Fruit fly (Drosophila melanogaster) S2 (cell line): ENCODE measurements around the gene 5-HT2B.

Source experiments
- CG8478 ChIP-seq: fragments of >200 bp; optimal IDR thresholded peaks from 2 replicates; lab custom pipeline; 2018
- CTCF ChIP-seq, 2 experiments: fragments of >200 bp; optimal IDR thresholded peaks; 2 replicates each; lab custom pipeline; 2018

Gene 5-HT2B

DNA sequence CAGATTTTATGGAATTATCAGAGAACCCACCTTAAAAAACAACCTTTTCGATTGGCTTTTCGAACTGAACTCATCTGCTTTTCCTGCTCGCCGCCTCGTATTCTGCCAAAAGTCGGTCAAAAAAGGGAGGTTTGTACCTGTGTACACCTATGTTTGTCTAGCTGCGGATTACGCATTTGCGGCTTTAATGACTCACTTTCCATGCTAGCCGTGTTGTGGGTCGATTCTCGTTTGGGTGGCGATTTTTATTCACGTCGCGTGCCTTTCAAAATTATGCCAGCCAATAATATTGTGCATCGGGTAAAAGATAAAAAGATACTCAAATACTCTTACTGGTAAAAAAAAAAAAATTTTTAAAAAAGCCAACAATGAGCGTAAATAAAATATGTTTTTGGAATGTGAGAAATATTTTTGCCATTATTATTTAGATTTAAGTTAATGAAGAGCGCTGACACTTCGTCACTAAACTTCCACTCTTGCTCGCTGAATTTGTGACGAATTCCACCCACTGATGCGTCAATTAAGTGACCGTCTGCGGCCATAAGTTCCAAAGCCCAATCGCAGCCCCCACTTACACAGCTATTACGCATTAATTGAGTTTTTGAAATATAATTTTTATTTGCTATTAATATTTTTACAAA, 67.7 kb downstream of the 5-HT2B start, which contains the start of gene Cyp313b1:
Gene Cyp313b1 (minus strand): TSS at position 71 of the 641 bp plus-strand sequence.
- no peak for TF ChIP-seq CTCF (optimal IDR thresholded peaks at IDR 0.05; lab: Kevin White, UChicago)
- no peak for TF ChIP-seq CG8478 (lab: Kevin White, UChicago)

DNA sequence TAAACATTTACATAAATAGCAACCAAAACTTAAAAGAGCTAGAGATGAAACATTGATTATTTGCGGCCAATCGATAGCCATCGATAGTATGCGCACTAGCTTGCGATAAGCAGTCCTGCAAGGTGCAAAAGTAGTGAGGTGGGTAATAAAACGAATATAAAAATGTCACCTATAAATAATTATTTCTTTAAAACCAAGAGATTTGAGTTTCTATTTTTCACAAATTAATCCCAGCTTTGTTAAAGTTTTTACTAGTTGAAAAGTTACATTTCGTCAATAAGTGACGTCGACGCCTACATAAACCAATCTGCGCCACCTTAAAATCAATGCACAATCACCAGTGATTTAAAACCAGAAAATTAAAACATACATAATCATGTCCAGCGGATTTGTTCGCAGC, 72.7 kb downstream of the 5-HT2B start, which contains the start of the genes Mkk4 and SLIRP2:
Gene Mkk4 (minus strand): TSS at position 56 of the 400 bp plus-strand sequence.
Gene SLIRP2 (plus strand): TSS at position 344 of the 400 bp plus-strand sequence.
- no peak for TF ChIP-seq CG8478 (lab: Kevin White, UChicago)

DNA sequence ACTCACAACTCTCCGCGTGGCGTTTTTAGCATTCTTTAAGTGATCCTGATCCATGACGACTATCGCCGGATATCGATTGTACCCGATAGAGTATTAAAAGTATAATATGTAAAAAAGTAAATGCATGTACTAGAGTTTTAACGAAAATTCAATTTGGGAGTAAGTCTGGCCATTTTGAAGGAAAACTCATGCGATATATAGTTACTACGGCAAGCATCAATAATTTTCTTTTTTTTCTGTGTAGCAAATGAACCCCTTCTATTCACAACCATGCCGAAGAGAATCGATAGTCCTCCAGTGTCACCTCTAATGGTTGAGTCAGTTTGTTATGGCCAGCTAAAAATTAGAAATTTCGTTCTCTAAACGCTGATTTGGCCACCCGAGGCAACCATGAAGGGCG, 74.7 kb downstream of the 5-HT2B start, which contains the start of the genes Sys1 and Dhod:
Gene Sys1 (plus strand): TSS at position 91 of the 400 bp plus-strand sequence.
Gene Dhod (minus strand): TSS at position 186 of the 400 bp plus-strand sequence.
- TF ChIP-seq CTCF (optimal IDR thresholded peaks at IDR 0.05; lab: Kevin White, UChicago), result no peak
- no peak for TF ChIP-seq CG8478 (lab: Kevin White, UChicago)

DNA sequence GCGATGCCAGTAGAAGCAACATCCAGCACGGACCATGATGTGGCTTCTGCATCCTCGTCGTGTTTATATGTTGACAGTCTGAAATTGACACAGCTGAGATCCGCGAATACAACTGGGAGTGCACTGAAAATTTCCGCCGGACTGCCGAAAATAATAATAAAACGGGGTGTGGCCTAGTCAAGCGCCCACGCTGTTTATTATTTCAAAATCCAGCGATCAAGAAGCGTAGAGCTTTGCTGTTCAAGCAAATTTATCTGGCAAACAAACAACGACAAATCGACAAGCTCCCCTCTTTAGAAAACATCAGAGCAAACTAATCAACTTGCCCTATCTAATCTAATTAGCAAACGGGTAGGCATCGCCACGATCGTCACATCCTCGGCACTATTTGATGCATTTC, 76.1 kb downstream of the 5-HT2B start:
- TF ChIP-seq CG8478 (lab: Kevin White, UChicago) (no peak), CTCF (optimal IDR thresholded peaks at IDR 0.05; lab: Kevin White, UChicago) (no peak)

DNA sequence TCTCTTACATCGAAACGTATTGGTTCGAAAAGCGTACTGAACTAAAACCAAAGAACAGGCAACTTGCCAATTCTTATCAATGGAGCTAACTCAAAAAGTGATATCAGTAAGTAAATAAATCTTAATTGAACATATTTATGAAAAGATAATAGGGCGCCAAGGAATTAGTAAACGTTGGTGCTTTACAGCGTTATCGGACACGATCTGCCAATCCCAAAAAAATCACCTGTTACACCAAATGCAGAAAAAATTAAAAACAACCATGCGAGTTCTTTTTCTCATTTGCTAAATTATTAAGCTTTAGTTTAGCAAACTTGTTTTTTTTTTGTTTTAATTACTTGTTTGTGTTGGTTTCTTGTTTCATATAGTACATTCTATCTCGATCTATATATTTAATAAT, 76.7 kb downstream of the 5-HT2B start, which contains the start of gene CG42489:
Gene CG42489 (minus strand): TSS at position 101 of the 400 bp plus-strand sequence.
- TF ChIP-seq CG8478 (lab: Kevin White, UChicago) (no peak), CTCF (optimal IDR thresholded peaks at IDR 0.05; lab: Kevin White, UChicago) (no peak)

DNA sequence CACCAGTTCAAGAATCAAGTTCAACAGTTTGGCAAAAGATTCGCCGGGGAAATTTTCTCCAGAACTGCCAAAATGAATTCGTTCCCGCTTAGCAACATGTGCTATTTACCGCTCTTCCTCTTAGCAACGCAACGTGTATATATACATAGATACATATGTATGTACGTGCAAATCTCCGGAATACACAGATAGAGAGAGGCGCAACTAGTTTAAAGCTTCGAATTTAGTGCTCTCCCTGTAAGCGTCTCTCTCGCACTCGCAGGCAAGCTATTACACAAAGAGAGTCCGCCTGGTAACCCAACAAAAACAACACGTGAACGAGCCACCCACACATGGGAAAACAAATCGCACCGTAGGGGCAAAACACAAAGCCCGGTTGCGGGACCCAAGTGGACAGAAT, 80.7 kb downstream of the 5-HT2B start:
- TF ChIP-seq CG8478 (lab: Kevin White, UChicago) (no peak), CTCF (optimal IDR thresholded peaks at IDR 0.05; lab: Kevin White, UChicago) (no peak)

DNA sequence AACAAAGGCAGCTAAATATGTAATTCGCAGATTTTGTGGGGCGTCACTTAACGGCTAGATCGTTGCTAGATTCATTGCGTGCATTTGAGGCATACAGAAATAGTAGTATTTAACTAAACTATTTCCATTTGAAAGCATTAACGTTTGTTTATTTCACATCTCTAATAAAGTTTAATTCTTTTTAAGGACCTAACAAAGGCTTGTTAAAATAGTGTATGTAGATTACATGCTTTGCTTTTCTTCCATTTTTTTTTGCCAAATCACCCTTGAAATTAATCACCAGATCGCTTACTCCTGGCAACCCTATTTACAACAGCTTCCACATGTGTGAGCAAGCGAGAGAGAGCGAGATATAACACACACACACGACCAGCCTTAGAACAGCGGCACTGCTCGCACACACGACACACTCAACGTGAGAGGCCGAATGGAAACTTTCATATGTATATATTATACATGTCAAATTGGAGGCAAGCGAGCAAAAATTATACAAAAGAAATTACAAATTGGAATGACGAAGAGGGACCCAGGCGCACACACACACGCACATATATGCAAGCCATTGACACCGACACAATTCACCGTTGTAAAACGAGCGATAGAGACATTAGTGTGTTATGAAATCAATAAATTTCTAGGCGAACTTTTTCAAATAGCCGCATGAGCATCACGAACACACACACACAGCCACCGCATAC, 81.3 kb downstream of the 5-HT2B start:
- no peak for TF ChIP-seq CG8478 (lab: Kevin White, UChicago)
- TF ChIP-seq CTCF (optimal IDR thresholded peaks at IDR 0.05; lab: Kevin White, UChicago), result no peak

DNA sequence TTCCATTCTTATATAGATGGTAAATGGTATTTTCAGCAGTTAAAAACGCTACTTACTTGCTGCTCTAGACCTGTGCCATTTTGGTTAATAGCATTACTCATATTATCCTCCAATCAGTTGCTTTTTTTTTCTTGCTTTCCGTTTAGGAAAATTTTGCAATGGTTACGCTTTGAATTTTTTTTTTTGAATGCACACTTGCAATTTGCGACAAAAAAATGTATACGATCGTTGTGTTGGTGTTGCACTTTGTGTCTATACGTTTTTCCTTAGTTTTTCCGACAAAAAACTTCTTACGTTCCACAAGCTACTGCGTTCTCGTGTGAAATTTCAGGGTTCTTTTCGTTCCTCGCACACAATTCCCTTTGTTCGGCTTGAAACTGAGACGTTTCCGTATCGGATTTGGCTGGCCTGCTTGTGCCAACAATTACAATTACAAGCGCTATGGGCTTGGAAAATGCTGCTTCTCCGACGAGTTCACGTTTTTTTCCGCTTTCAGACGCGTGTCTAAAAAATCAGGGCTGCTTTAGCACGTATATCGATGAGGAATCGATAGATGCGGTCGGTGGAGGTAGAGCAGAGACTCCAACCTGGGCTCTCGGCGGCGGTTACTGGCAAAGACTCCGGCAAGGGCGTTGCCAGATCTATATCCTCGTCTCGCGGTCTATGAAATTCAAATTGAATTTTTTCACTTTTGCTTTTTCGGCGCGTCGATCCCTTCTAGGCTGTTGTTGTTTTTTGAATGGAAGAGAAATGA, 82.1 kb downstream of the 5-HT2B start:
- TF ChIP-seq CG8478 (lab: Kevin White, UChicago) (no peak), CTCF (optimal IDR thresholded peaks at IDR 0.05; lab: Kevin White, UChicago) (peak; percentile 71 to 72)

DNA sequence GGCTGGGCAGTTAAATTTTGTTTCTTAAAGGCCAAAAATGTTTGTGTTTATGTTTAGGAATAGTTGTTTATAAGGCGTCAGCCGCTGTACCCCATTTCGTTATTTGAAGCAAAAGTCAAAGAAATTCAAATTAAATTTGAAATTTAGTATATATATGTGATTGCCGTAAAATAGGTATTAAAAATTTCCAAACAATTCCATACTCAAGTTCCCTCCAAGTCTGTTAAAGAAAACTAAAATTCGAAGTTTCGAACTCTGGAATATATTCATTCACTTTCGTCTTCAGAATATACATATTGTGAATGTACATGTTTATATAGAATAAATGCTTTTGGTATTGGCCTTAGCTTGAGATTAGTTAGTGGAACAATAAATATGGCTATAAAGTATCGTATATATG, 82.7 kb downstream of the 5-HT2B start, which contains the start of gene bel:
Gene bel (minus strand): TSS at position 101 of the 400 bp plus-strand sequence.
- no peak for TF ChIP-seq CG8478 (lab: Kevin White, UChicago)
- no peak for TF ChIP-seq CTCF (optimal IDR thresholded peaks at IDR 0.05; lab: Kevin White, UChicago)

DNA sequence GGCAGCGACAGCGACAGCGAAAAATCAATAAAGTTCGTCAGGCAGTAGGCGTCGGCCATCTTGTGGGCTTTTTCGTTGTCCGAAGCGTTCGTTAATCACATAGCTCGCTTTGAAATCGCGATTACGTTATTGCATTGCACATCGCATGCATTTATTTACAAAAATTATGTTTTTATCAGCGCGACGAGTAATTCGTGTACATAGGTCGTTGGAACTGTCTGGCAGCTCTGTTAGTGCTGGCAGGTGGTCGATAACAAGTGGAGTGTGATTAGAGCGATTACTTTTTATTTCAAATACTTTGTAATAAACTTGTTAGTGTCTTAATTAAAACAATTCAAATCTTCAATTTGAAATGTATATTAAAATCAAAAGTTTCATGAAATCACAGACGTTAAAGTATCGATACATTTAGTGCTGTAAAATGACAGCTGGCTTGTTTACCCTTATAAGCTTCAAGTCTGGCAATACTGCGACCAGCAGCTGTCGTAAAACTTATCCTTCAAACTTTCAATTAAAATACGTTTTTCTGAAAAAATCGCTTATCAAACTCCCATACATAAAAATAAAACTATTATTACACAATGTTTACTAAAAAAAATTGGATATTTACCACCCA, 85.8 kb downstream of the 5-HT2B start, which contains the start of gene CG8032:
Gene CG8032 (plus strand): TSS at position 448 of the 616 bp plus-strand sequence.
- TF ChIP-seq CTCF (optimal IDR thresholded peaks at IDR 0.05; lab: Kevin White, UChicago) (no peak), CG8478 (lab: Kevin White, UChicago) (no peak)

DNA sequence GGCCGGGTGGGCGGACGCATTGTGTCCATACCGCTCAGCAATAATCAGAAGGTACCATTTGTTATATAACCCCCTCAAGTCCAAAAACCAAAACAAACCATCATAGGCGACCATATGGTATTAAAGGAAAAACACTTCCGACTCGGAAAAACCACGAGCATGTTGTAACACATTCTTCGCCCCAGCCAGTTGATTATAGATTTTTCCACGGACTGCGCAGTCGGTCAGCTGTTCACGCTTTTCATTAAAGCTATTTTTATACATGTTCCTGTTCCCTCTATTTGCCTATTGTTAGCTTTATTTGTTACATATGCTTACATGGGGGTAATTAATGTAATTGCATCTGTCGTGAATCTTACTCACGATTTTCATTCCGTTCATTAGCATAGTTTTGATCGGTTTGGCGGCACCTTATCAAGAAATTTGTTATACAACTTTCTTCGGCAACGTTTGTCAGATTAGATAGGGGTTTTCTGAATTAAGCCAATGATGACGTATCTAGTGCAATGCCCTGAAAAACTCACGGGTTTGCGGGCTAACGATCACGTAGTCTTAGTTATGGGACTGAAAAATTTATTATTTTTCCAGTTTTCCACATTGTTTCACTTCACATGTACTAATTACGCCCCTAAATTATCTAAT, 86.8 kb downstream of the 5-HT2B start:
- TF ChIP-seq CG8478 (lab: Kevin White, UChicago), result no peak
- no peak for TF ChIP-seq CTCF (optimal IDR thresholded peaks at IDR 0.05; lab: Kevin White, UChicago)

DNA sequence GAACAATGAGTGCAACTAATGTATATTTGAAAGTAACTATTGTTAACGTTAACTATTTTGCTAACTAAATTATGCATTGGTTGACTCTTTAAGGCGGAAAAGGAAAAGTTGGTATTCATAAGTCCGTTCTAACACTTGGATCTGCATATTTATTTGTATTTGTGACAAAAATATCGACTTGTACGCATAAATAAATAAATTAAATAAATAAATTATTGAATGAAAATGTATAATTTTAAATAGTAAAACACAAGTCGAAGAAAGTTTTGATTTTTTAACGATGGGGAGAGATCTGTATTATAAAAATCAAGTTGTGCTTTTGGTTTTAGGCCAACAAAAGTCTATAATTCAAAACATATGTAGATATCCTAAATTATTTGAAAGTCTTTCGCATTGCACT, 89.6 kb downstream of the 5-HT2B start, which contains the start of gene CG8036:
Gene CG8036 (plus strand): TSS at position 301 of the 400 bp plus-strand sequence.
- TF ChIP-seq CG8478 (lab: Kevin White, UChicago), result no peak

DNA sequence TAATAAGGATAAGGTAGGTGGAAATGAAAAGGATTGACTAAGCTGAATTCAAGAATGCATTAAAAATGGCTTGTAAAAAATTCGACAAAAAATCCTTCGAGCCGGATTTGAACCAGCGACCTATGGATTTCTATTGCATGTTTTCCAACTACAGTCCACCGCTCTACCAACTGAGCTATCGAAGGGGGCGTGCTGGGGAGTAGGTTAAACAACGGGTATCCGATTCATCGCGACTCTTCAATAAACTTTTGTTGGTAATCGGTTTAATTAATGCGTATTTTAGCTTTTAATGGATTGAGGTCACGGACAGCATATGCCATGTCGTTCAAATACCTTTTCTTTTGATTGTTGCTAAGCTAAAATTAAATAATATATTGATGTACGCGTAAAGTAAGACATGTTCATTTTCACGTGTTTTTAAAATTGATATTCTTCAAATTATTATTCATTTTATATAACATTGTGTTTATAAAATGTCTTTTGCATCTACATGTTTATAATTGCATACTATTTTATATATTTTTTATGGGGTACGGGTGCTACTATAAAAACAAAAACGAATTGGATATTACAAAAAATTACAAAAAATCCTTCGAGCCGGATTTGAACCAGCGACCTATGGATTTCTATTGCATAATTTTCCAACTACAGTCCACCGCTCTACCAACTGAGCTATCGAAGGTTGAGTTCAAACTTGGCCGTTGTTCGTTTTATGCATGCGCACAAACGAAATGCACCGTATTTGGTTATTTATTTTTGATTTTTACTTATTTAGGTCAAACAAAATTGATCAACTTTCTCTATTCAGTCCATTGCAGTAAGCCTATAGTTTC, 90.2 kb downstream of the 5-HT2B start:
- TF ChIP-seq CG8478 (lab: Kevin White, UChicago), result no peak
- TF ChIP-seq CTCF (optimal IDR thresholded peaks at IDR 0.05; lab: Kevin White, UChicago), result no peak
